Fruit fly (Drosophila melanogaster): ENCODE results near the gene CG7840.

CG7840 gene

DNA sequence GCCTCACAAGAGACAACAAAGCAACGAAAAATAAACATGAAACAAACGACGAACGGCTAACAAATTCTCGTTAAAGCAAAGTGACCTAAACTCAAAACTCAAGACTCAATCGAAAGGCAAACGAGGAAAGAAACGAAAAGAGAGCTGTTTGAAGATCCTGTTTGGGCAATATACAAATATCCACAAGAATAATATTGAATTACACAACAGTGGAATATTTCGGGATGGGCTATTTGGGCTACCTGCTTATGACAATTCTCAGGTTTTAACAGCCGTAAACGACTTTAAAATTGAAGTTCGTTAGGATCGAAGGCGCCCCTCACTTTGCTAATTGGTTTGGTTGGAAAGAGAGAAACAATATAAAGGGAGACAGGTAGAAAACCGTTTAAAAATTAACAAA lies 29.1 kb upstream of the CG7840 start (continued):
- no peak for TF ChIP-seq CG1602 (GFP tag; optimal IDR thresholded peaks at IDR 0.05)
- no peak for TF ChIP-seq CG1792 (GFP tag; optimal IDR thresholded peaks at IDR 0.05)
- no peak for TF ChIP-seq mirr (GFP tag; optimal IDR thresholded peaks at IDR 0.05)
- TF ChIP-seq CG7357 (GFP tag; IDR thresholded peaks at IDR 0.05) = no peak
- TF ChIP-seq MESR4 (GFP tag; optimal IDR thresholded peaks at IDR 0.05) = no peak
- no peak for TF ChIP-seq Sin3A (optimal IDR thresholded peaks at IDR 0.05)
- TF ChIP-seq CG17385 (GFP tag; optimal IDR thresholded peaks at IDR 0.05) = no peak
- TF ChIP-seq sima (GFP tag; optimal IDR thresholded peaks at IDR 0.05) = no peak
- TF ChIP-seq dysf (GFP tag; IDR thresholded peaks at IDR 0.05) = no peak
- no peak for TF ChIP-seq CTCF (GFP tag; optimal IDR thresholded peaks at IDR 0.05)
- TF ChIP-seq CG11456 (GFP tag; IDR thresholded peaks at IDR 0.05) = no peak
- TF ChIP-seq CG13287 (GFP tag; IDR thresholded peaks at IDR 0.05; ENCODE audit: partially characterized antibody) = no peak
- TF ChIP-seq dm (GFP tag; optimal IDR thresholded peaks at IDR 0.05) = no peak
- TF ChIP-seq Hr39 (optimal IDR thresholded peaks at IDR 0.05) = no peak
- TF ChIP-seq corto (GFP tag; optimal IDR thresholded peaks at IDR 0.05) = no peak
- no peak for TF ChIP-seq onecut (GFP tag; IDR thresholded peaks at IDR 0.05)
- no peak for TF ChIP-seq tap (tag; optimal IDR thresholded peaks at IDR 0.05)
- TF ChIP-seq H15 (GFP tag; IDR thresholded peaks at IDR 0.05) = no peak
- TF ChIP-seq CG10209 (GFP tag; optimal IDR thresholded peaks at IDR 0.05) = peak; percentile 44
- no peak for TF ChIP-seq Ada2b (GFP tag; IDR thresholded peaks at IDR 0.05)
- no peak for TF ChIP-seq CG10366 (GFP tag; IDR thresholded peaks at IDR 0.05)
- peak; percentile 10 for TF ChIP-seq gem (tag; optimal IDR thresholded peaks at IDR 0.05)
- TF ChIP-seq rib (GFP tag; IDR thresholded peaks at IDR 0.05) = no peak
- peak; percentile 80 for TF ChIP-seq CG7745 (tag; optimal IDR thresholded peaks at IDR 0.05)
- TF ChIP-seq CG2120 (GFP tag; optimal IDR thresholded peaks at IDR 0.05) = no peak
- TF ChIP-seq Drgx (GFP tag; IDR thresholded peaks at IDR 0.05) = no peak
- no peak for TF ChIP-seq CG7786 (GFP tag; optimal IDR thresholded peaks at IDR 0.05)
- no peak for TF ChIP-seq Sox100B (GFP tag; optimal IDR thresholded peaks at IDR 0.05)
- no peak for TF ChIP-seq lov (optimal IDR thresholded peaks at IDR 0.05)
- TF ChIP-seq lov (GFP tag; IDR thresholded peaks at IDR 0.05) = no peak
- TF ChIP-seq CG18262 (tag; optimal IDR thresholded peaks at IDR 0.05) = no peak
- no peak for TF ChIP-seq CG33213 (GFP tag; optimal IDR thresholded peaks at IDR 0.05)
- no peak for TF ChIP-seq CG6854 (GFP tag; optimal IDR thresholded peaks at IDR 0.05)
- no peak for TF ChIP-seq ab (GFP tag; optimal IDR thresholded peaks at IDR 0.05)
- TF ChIP-seq CG8089 (GFP tag; optimal IDR thresholded peaks at IDR 0.05) = no peak
- TF ChIP-seq sens (GFP tag) = peak; percentile 81
- no peak for TF ChIP-seq CG3847 (GFP tag; IDR thresholded peaks at IDR 0.05)
- no peak for TF ChIP-seq CG6272 (GFP tag; IDR thresholded peaks at IDR 0.05)
- TF ChIP-seq CG10654 (GFP tag; optimal IDR thresholded peaks at IDR 0.05) = no peak
- TF ChIP-seq CG17612 (GFP tag; IDR thresholded peaks at IDR 0.05) = no peak
- TF ChIP-seq pros (GFP tag; optimal IDR thresholded peaks at IDR 0.05) = peak; percentile 27
- TF ChIP-seq Mes4 (GFP tag; optimal IDR thresholded peaks at IDR 0.05) = no peak
- no peak for TF ChIP-seq h (optimal IDR thresholded peaks at IDR 0.05)
- no peak for TF ChIP-seq GATAe (GFP tag; conservative IDR thresholded peaks at IDR 0.05)
- peak; percentile 43 for TF ChIP-seq CG8924 (tag; optimal IDR thresholded peaks at IDR 0.05)
- TF ChIP-seq CG15269 (tag; optimal IDR thresholded peaks at IDR 0.05) = no peak
- TF ChIP-seq gcm2 (GFP tag; optimal IDR thresholded peaks at IDR 0.05) = no peak
- TF ChIP-seq CG14441 (GFP tag; IDR thresholded peaks at IDR 0.05) = no peak
- no peak for TF ChIP-seq crol (GFP tag; IDR thresholded peaks at IDR 0.05)
- TF ChIP-seq grn (GFP tag; optimal IDR thresholded peaks at IDR 0.05) = no peak
- TF ChIP-seq ATbp (GFP tag; optimal IDR thresholded peaks at IDR 0.05) = no peak
- TF ChIP-seq Poxn (GFP tag; IDR thresholded peaks at IDR 0.05) = no peak
- TF ChIP-seq dimm (GFP tag; IDR thresholded peaks at IDR 0.05) = no peak
- no peak for TF ChIP-seq NFAT (GFP tag; IDR thresholded peaks at IDR 0.05)
- TF ChIP-seq gsb-n (tag; optimal IDR thresholded peaks at IDR 0.05) = peak; percentile 7
- no peak for TF ChIP-seq CG2889 (GFP tag; IDR thresholded peaks at IDR 0.05)

Data from whole organism, embryonic.